Fruit fly (Drosophila melanogaster) whole organism, embryonic: Measurements from ENCODE around the gene CG7611.

Experiments used
- CG10366 ChIP-seq: fragments of 200-800 bp; sonication (Bioruptor generic); IDR thresholded peaks from 2 replicates; pipeline ENCODE4 v1.3.6; 2022; ENCODE audit warnings: missing biosample characterization, missing genetic modification characterization
- CG10979 ChIP-seq: fragments of 200-800 bp; sonication (Bioruptor generic); optimal IDR thresholded peaks from 2 replicates; lab custom pipeline; 2018; ENCODE audit warnings: missing biosample characterization, mild to moderate bottlenecking, missing genetic modification characterization, moderate library complexity
- CG12659 ChIP-seq: fragments of 200-800 bp; sonication (Bioruptor generic); optimal IDR thresholded peaks from 3 replicates; lab custom pipeline; 2017; ENCODE audit warnings: mild to moderate bottlenecking, missing biosample characterization, missing genetic modification reagents, missing genetic modification characterization
- CG12942 ChIP-seq: fragments of 200-800 bp; sonication (Bioruptor generic); optimal IDR thresholded peaks from 3 replicates; lab custom pipeline; 2016; ENCODE audit warnings: missing biosample characterization, missing genetic modification characterization
- CG14710 ChIP-seq: fragments of 200-800 bp; sonication (Bioruptor generic); optimal IDR thresholded peaks from 3 replicates; lab custom pipeline; 2019; ENCODE audit warnings: missing biosample characterization, mild to moderate bottlenecking, missing genetic modification characterization, moderate library complexity
- CG1529 ChIP-seq: fragments of 200-800 bp; sonication (Bioruptor generic); optimal IDR thresholded peaks from 3 replicates; lab custom pipeline; 2018; ENCODE audit warnings: missing biosample characterization, missing genetic modification characterization
- CG16815 ChIP-seq: fragments of 200-800 bp; sonication (Bioruptor generic); optimal IDR thresholded peaks from 3 replicates; lab custom pipeline; 2017; ENCODE audit warnings: missing biosample characterization, mild to moderate bottlenecking, missing genetic modification characterization
- CG18619 ChIP-seq: fragments of 200-800 bp; sonication (Bioruptor generic); optimal IDR thresholded peaks from 3 replicates; lab custom pipeline; 2017; ENCODE audit warnings: missing biosample characterization, mild to moderate bottlenecking, missing genetic modification characterization
- CG2116 ChIP-seq: fragments of 200-800 bp; sonication (Bioruptor generic); optimal IDR thresholded peaks from 3 replicates; lab custom pipeline; 2018; ENCODE audit warnings: missing biosample characterization, mild to moderate bottlenecking, missing genetic modification characterization
- CG30020 ChIP-seq: fragments of 200-800 bp; optimal IDR thresholded peaks from 2 replicates; lab custom pipeline; 2019; ENCODE audit warnings: missing biosample characterization, mild to moderate bottlenecking, missing genetic modification characterization, moderate library complexity
- CG30431 ChIP-seq: fragments of 200-800 bp; sonication (Bioruptor generic); optimal IDR thresholded peaks from 2 replicates; lab custom pipeline; 2017; ENCODE audit warnings: missing biosample characterization, missing genetic modification characterization
- CG31388 ChIP-seq: fragments of 200-800 bp; sonication (Bioruptor generic); optimal IDR thresholded peaks from 2 replicates; lab custom pipeline; 2016; ENCODE audit warnings: missing biosample characterization, missing genetic modification characterization
- CG4360 ChIP-seq: fragments of 200-800 bp; sonication (Bioruptor generic); IDR thresholded peaks from 2 replicates; pipeline ENCODE4 v1.3.6; 2022; ENCODE audit warnings: missing biosample characterization, missing genetic modification characterization
- CG5953 ChIP-seq: fragments of 200-800 bp; sonication (Bioruptor generic); IDR thresholded peaks from 2 replicates; pipeline ENCODE4 v1.3.6; 2022; ENCODE audit warnings: missing biosample characterization, missing genetic modification characterization
- CG6175 ChIP-seq: fragments of 200-800 bp; sonication (Bioruptor generic); IDR thresholded peaks from 3 replicates; pipeline ENCODE4 v1.3.6; 2022; ENCODE audit warnings: missing biosample characterization, missing genetic modification characterization
- Hand ChIP-seq: fragments of 200-800 bp; sonication (Bioruptor generic); optimal IDR thresholded peaks from 2 replicates; lab custom pipeline; 2017; ENCODE audit warnings: mild to moderate bottlenecking, missing biosample characterization, missing genetic modification reagents, missing genetic modification characterization
- Hmx ChIP-seq: fragments of 200-800 bp; sonication (Bioruptor generic); optimal IDR thresholded peaks from 2 replicates; lab custom pipeline; 2016; ENCODE audit warnings: missing biosample characterization, missing genetic modification characterization
- Oaz ChIP-seq: fragments of 200-800 bp; sonication (Bioruptor generic); IDR thresholded peaks from 2 replicates; pipeline ENCODE4 v1.3.6; 2022; ENCODE audit warnings: missing biosample characterization, missing genetic modification characterization
- Sox100B ChIP-seq: fragments of 200-800 bp; sonication (Bioruptor generic); optimal IDR thresholded peaks from 3 replicates; lab custom pipeline; 2018; ENCODE audit warnings: missing biosample characterization, mild to moderate bottlenecking, missing genetic modification characterization
- ac ChIP-seq: fragments of 200-800 bp; sonication (Bioruptor generic); optimal IDR thresholded peaks from 3 replicates; lab custom pipeline; 2017; ENCODE audit warnings: missing biosample characterization, mild to moderate bottlenecking, missing genetic modification characterization
- ash1 ChIP-seq: fragments of 200-800 bp; sonication (Bioruptor generic); optimal IDR thresholded peaks from 2 replicates; lab custom pipeline; 2018; ENCODE audit warnings: missing biosample characterization, mild to moderate bottlenecking, missing genetic modification characterization
- dan ChIP-seq: fragments of 200-800 bp; sonication (Bioruptor generic); IDR thresholded peaks from 2 replicates; pipeline ENCODE4 v1.3.6; 2022; ENCODE audit warnings: missing biosample characterization, missing genetic modification characterization
- dati ChIP-seq: fragments of 200-800 bp; sonication (Bioruptor generic); IDR thresholded peaks from 2 replicates; pipeline ENCODE4 v1.3.6; 2022; ENCODE audit warnings: missing biosample characterization, missing genetic modification characterization
- jigr1 ChIP-seq: fragments of 200-800 bp; sonication (Bioruptor generic); IDR thresholded peaks from 3 replicates; pipeline ENCODE4 v1.3.6; 2022; ENCODE audit warnings: missing biosample characterization, missing genetic modification characterization
- lilli ChIP-seq: fragments of 200-800 bp; sonication (Bioruptor generic); optimal IDR thresholded peaks from 3 replicates; lab custom pipeline; 2016; ENCODE audit warnings: missing biosample characterization, missing genetic modification characterization
- prd ChIP-seq, 3 experiments: fragments of >200 bp in 2 of 3; fragments of 200-800 bp in 1 of 3; sonication (Bioruptor generic) in 1 of 3; optimal IDR thresholded peaks in 2 of 3; IDR thresholded peaks in 1 of 3; 2 replicates in 2 of 3; 3 replicates in 1 of 3; pipeline versions ENCODE4 v1.3.6 to Lab custom; 2017 to 2022; ENCODE audit warnings: missing biosample characterization in 1 of 3, missing genetic modification characterization in 1 of 3
- unpg ChIP-seq: fragments of 200-800 bp; sonication (Bioruptor generic); optimal IDR thresholded peaks from 3 replicates; lab custom pipeline; 2018; ENCODE audit warnings: missing biosample characterization, mild to moderate bottlenecking, missing genetic modification characterization, moderate library complexity

Gene CG7611

dm6 chr3L:21574296-21574745 lies 51.3 kb downstream of the CG7611 start (continued):
- TF ChIP-seq ash1 (no peak), unpg (GFP tag; lab: Kevin White, UChicago) (no peak), CG1529 (no peak), CG2116 (GFP tag; lab: Kevin White, UChicago) (peak; percentile 2), CG31388 (GFP tag; lab: Kevin White, UChicago) (no peak), Hand (GFP tag; lab: Kevin White, UChicago) (no peak), CG12942 (GFP tag; lab: Kevin White, UChicago) (no peak), CG30020 (tag; lab: Kevin White, UChicago) (peak; percentile 53), ac (GFP tag; lab: Kevin White, UChicago) (no peak), CG10366 (GFP tag; lab: Robert Waterston, UW) (no peak), CG6175 (GFP tag; lab: Robert Waterston, UW) (no peak), CG18619 (GFP tag; lab: Kevin White, UChicago) (no peak), Oaz (no peak), jigr1 (GFP tag; lab: Robert Waterston, UW) (no peak), CG30431 (GFP tag; lab: Kevin White, UChicago) (no peak), dati (GFP tag; lab: Robert Waterston, UW) (no peak), CG5953 (GFP tag; lab: Robert Waterston, UW) (no peak), Hmx (GFP tag; lab: Kevin White, UChicago) (no peak), CG12659 (GFP tag; lab: Kevin White, UChicago) (peak; percentile 4), CG14710 (no peak), prd (optimal IDR thresholded peaks at IDR 0.05; lab: Kevin White, UChicago) (no peak), prd (GFP tag; IDR thresholded peaks at IDR 0.05; lab: Robert Waterston, UW) (no peak), dan (GFP tag; lab: Robert Waterston, UW) (no peak), CG10979 (tag; lab: Kevin White, UChicago) (no peak), CG16815 (GFP tag; lab: Kevin White, UChicago) (no peak), Sox100B (no peak), lilli (peak; percentile 8), CG4360 (GFP tag; lab: Robert Waterston, UW) (peak; percentile 37; the same call in 1 of the 2 replicates)
- TF ChIP-seq, all 482 proteins: peak for 41
